Fruit fly (Drosophila melanogaster) whole organism, embryonic: ENCODE data around the gene CG8289.

Experiments
- CG11456 ChIP-seq: fragments of 200-800 bp; sonication (Bioruptor generic); IDR thresholded peaks from 3 replicates; pipeline ENCODE4 v1.3.6; 2022; ENCODE audit warnings: missing biosample characterization, missing genetic modification characterization
- CG11723 ChIP-seq: fragments of 200-800 bp; sonication (Bioruptor generic); optimal IDR thresholded peaks from 2 replicates; lab custom pipeline; 2017; ENCODE audit warnings: missing biosample characterization, mild to moderate bottlenecking, missing genetic modification characterization
- CG15696 ChIP-seq: fragments of 200-800 bp; sonication (Bioruptor generic); optimal IDR thresholded peaks from 2 replicates; lab custom pipeline; 2019; ENCODE audit warnings: missing biosample characterization, mild to moderate bottlenecking, missing genetic modification characterization, moderate library complexity
- CG17802 ChIP-seq: fragments of 200-800 bp; sonication (Bioruptor generic); optimal IDR thresholded peaks from 2 replicates; lab custom pipeline; 2018; ENCODE audit warnings: missing biosample characterization, mild to moderate bottlenecking, missing genetic modification characterization, moderate library complexity
- CG17912 ChIP-seq: fragments of 200-800 bp; sonication (Bioruptor generic); optimal IDR thresholded peaks from 2 replicates; lab custom pipeline; 2018; ENCODE audit warnings: missing biosample characterization, mild to moderate bottlenecking, missing genetic modification characterization
- CG2199 ChIP-seq: fragments of 200-800 bp; sonication (Bioruptor generic); IDR thresholded peaks from 3 replicates; pipeline ENCODE4 v1.3.6; 2022; ENCODE audit warnings: missing biosample characterization, missing genetic modification characterization
- CG2202 ChIP-seq: fragments of 200-800 bp; sonication (Bioruptor generic); optimal IDR thresholded peaks from 2 replicates; lab custom pipeline; 2018; ENCODE audit warnings: missing biosample characterization, mild to moderate bottlenecking, missing genetic modification characterization
- CG34422 ChIP-seq: fragments of 200-800 bp; sonication (Bioruptor generic); IDR thresholded peaks from 3 replicates; pipeline ENCODE4 v1.3.6; 2022; ENCODE audit warnings: missing biosample characterization, missing genetic modification characterization
- CG4360 ChIP-seq: fragments of 200-800 bp; sonication (Bioruptor generic); IDR thresholded peaks from 2 replicates; pipeline ENCODE4 v1.3.6; 2022; ENCODE audit warnings: missing biosample characterization, missing genetic modification characterization
- CG4820 ChIP-seq: fragments of 200-800 bp; sonication (Bioruptor generic); optimal IDR thresholded peaks from 3 replicates; lab custom pipeline; 2016; ENCODE audit warnings: missing biosample characterization, missing genetic modification characterization
- CG6765 ChIP-seq: fragments of 200-800 bp; sonication (Bioruptor generic); optimal IDR thresholded peaks from 3 replicates; lab custom pipeline; 2017; ENCODE audit warnings: missing biosample characterization, mild to moderate bottlenecking, missing genetic modification characterization
- CG7745 ChIP-seq: fragments of 200-800 bp; sonication (Bioruptor generic); optimal IDR thresholded peaks from 2 replicates; lab custom pipeline; 2018; ENCODE audit warnings: missing biosample characterization, mild to moderate bottlenecking, missing genetic modification characterization, moderate library complexity
- CG7839 ChIP-seq: fragments of 200-800 bp; sonication (Bioruptor generic); optimal IDR thresholded peaks from 3 replicates; lab custom pipeline; 2018; ENCODE audit warnings: missing biosample characterization, mild to moderate bottlenecking, missing genetic modification characterization, moderate library complexity
- CG8388 ChIP-seq: fragments of 200-800 bp; sonication (Bioruptor generic); optimal IDR thresholded peaks from 2 replicates; lab custom pipeline; 2019; ENCODE audit warnings: missing biosample characterization, mild to moderate bottlenecking, missing genetic modification characterization, moderate library complexity
- CG8765 ChIP-seq: fragments of 200-800 bp; sonication (Bioruptor generic); IDR thresholded peaks from 2 replicates; pipeline ENCODE4 v1.3.6; 2022; ENCODE audit warnings: missing biosample characterization, missing genetic modification characterization
- CG8924 ChIP-seq: fragments of 200-800 bp; optimal IDR thresholded peaks from 3 replicates; lab custom pipeline; 2019; ENCODE audit warnings: missing biosample characterization, mild to moderate bottlenecking, missing genetic modification characterization, moderate library complexity
- CoRest ChIP-seq: fragments of 200-800 bp; sonication (Bioruptor generic); optimal IDR thresholded peaks from 3 replicates; lab custom pipeline; 2018; ENCODE audit warnings: missing biosample characterization, mild to moderate bottlenecking, missing genetic modification characterization, moderate library complexity
- Dad ChIP-seq: fragments of 200-800 bp; sonication (Bioruptor generic); optimal IDR thresholded peaks from 3 replicates; lab custom pipeline; 2016; ENCODE audit warnings: missing biosample characterization, missing genetic modification characterization
- Drgx ChIP-seq: fragments of 200-800 bp; sonication (Bioruptor generic); IDR thresholded peaks from 2 replicates; pipeline ENCODE4 v1.3.6; 2022; ENCODE audit warnings: missing biosample characterization, missing genetic modification characterization
- Eip74EF ChIP-seq, 2 experiments: fragments of 200-800 bp in 1 of 2; fragments of >200 bp in 1 of 2; sonication (Bioruptor generic) in 1 of 2; optimal IDR thresholded peaks; 2 replicates each; lab custom pipeline; 2017 to 2019; ENCODE audit warnings: missing biosample characterization in 2 of 2, missing genetic modification characterization in 2 of 2, mild to moderate bottlenecking in 1 of 2, moderate library complexity in 1 of 2
- Hr39 ChIP-seq: fragments of >200 bp; optimal IDR thresholded peaks from 2 replicates; lab custom pipeline; 2017
- Lim3 ChIP-seq: fragments of 200-800 bp; sonication (Bioruptor generic); IDR thresholded peaks from 2 replicates; pipeline ENCODE4 v1.3.6; 2022; ENCODE audit warnings: missing biosample characterization, missing genetic modification characterization
- NC2β ChIP-seq: fragments of 200-800 bp; sonication (Bioruptor generic); optimal IDR thresholded peaks from 2 replicates; lab custom pipeline; 2016; ENCODE audit warnings: missing biosample characterization, missing genetic modification characterization
- Oaz ChIP-seq: fragments of 200-800 bp; sonication (Bioruptor generic); IDR thresholded peaks from 2 replicates; pipeline ENCODE4 v1.3.6; 2022; ENCODE audit warnings: missing biosample characterization, missing genetic modification characterization
- Six4 ChIP-seq: fragments of 200-800 bp; sonication (Bioruptor generic); optimal IDR thresholded peaks from 2 replicates; lab custom pipeline; 2016; ENCODE audit warnings: missing biosample characterization, missing genetic modification characterization
- Stat92E ChIP-seq, 3 experiments: fragments of >200 bp in 2 of 3; fragments of 200-800 bp in 1 of 3; sonication (Bioruptor generic) in 1 of 3; optimal IDR thresholded peaks; 2 replicates each; lab custom pipeline; 2017 to 2019; ENCODE audit warnings: missing biosample characterization in 3 of 3, missing genetic modification characterization in 3 of 3, mild to moderate bottlenecking in 1 of 3, moderate library complexity in 1 of 3
- YL-1 ChIP-seq: fragments of 200-800 bp; sonication (Bioruptor generic); optimal IDR thresholded peaks from 3 replicates; lab custom pipeline; 2017; ENCODE audit warnings: missing biosample characterization, mild to moderate bottlenecking, missing genetic modification characterization
- ac ChIP-seq: fragments of 200-800 bp; sonication (Bioruptor generic); optimal IDR thresholded peaks from 3 replicates; lab custom pipeline; 2017; ENCODE audit warnings: missing biosample characterization, mild to moderate bottlenecking, missing genetic modification characterization
- bigmax ChIP-seq: fragments of 200-800 bp; sonication (Bioruptor generic); optimal IDR thresholded peaks from 2 replicates; lab custom pipeline; 2018; ENCODE audit warnings: missing biosample characterization, mild to moderate bottlenecking, missing genetic modification characterization
- br ChIP-seq: fragments of >200 bp; optimal IDR thresholded peaks from 2 replicates; lab custom pipeline; 2017
- dm ChIP-seq: fragments of 200-800 bp; sonication (Bioruptor generic); optimal IDR thresholded peaks from 3 replicates; lab custom pipeline; 2016; ENCODE audit warnings: missing biosample characterization, missing genetic modification characterization
- esg ChIP-seq: fragments of 200-800 bp; sonication (Bioruptor generic); conservative IDR thresholded peaks from 2 replicates; pipeline ENCODE4 v1.3.6; 2022; ENCODE audit warnings: missing biosample characterization, missing genetic modification characterization
- fu2 ChIP-seq: fragments of 200-800 bp; sonication (Bioruptor generic); optimal IDR thresholded peaks from 2 replicates; lab custom pipeline; 2016; ENCODE audit warnings: missing biosample characterization, missing genetic modification characterization
- gcm2 ChIP-seq: fragments of 200-800 bp; sonication (Bioruptor generic); optimal IDR thresholded peaks from 2 replicates; lab custom pipeline; 2016; ENCODE audit warnings: missing biosample characterization, missing genetic modification characterization
- gfzf ChIP-seq: fragments of 200-800 bp; sonication (Bioruptor generic); optimal IDR thresholded peaks from 2 replicates; lab custom pipeline; 2016; ENCODE audit warnings: missing biosample characterization, mild to moderate bottlenecking, missing genetic modification characterization, moderate library complexity
- grau ChIP-seq: fragments of 200-800 bp; optimal IDR thresholded peaks from 3 replicates; lab custom pipeline; 2019; ENCODE audit warnings: missing biosample characterization, mild to moderate bottlenecking, missing genetic modification characterization, moderate library complexity
- gsb ChIP-seq: fragments of 200-800 bp; sonication (Bioruptor generic); IDR thresholded peaks from 2 replicates; pipeline ENCODE4 v1.3.6; 2022; ENCODE audit warnings: missing biosample characterization, missing genetic modification characterization
- hkb ChIP-seq, 2 experiments: fragments of 200-800 bp in 1 of 2; fragments of >200 bp in 1 of 2; sonication (Bioruptor generic) in 1 of 2; IDR thresholded peaks in 1 of 2; optimal IDR thresholded peaks in 1 of 2; 2 replicates each; pipeline versions ENCODE4 v1.3.6 to Lab custom; 2017 to 2022; ENCODE audit warnings: missing biosample characterization in 1 of 2, missing genetic modification characterization in 1 of 2
- hth ChIP-seq: fragments of >200 bp; optimal IDR thresholded peaks from 2 replicates; lab custom pipeline; 2017; ENCODE audit warnings: inconsistent platforms
- mam ChIP-seq: fragments of 200-800 bp; sonication (Bioruptor generic); optimal IDR thresholded peaks from 3 replicates; lab custom pipeline; 2016; ENCODE audit warnings: missing biosample characterization, missing genetic modification characterization
- nerfin-1 ChIP-seq: fragments of 200-800 bp; sonication (Bioruptor generic); optimal IDR thresholded peaks from 3 replicates; lab custom pipeline; 2019; ENCODE audit warnings: missing biosample characterization, mild to moderate bottlenecking, missing genetic modification characterization, moderate library complexity
- nerfin-2 ChIP-seq: fragments of 200-800 bp; sonication (Bioruptor generic); IDR thresholded peaks from 2 replicates; pipeline ENCODE4 v1.3.6; 2022; ENCODE audit warnings: missing biosample characterization, missing genetic modification characterization; ENCODE audit not compliant: partially characterized antibody
- nom ChIP-seq: fragments of 200-800 bp; sonication (Bioruptor generic); optimal IDR thresholded peaks from 2 replicates; lab custom pipeline; 2017; ENCODE audit warnings: missing biosample characterization, missing genetic modification characterization, mild to moderate bottlenecking, moderate library complexity, missing genetic modification reagents
- pzg ChIP-seq: fragments of 200-800 bp; sonication (Bioruptor generic); optimal IDR thresholded peaks from 3 replicates; lab custom pipeline; 2018; ENCODE audit warnings: missing biosample characterization, mild to moderate bottlenecking, missing genetic modification characterization, moderate library complexity
- scrt ChIP-seq: fragments of 200-800 bp; sonication (Bioruptor generic); optimal IDR thresholded peaks from 2 replicates; lab custom pipeline; 2018; ENCODE audit warnings: missing biosample characterization, mild to moderate bottlenecking, missing genetic modification characterization, moderate library complexity
- sens ChIP-seq: fragments of 200-800 bp; sonication (Bioruptor generic); peaks from one replicate; lab custom pipeline; 2016; ENCODE audit warnings: missing biosample characterization, missing genetic modification characterization
- sens-2 ChIP-seq: fragments of 200-800 bp; sonication (Bioruptor generic); IDR thresholded peaks from 2 replicates; pipeline ENCODE4 v1.3.6; 2022; ENCODE audit warnings: missing biosample characterization, missing genetic modification characterization
- sima ChIP-seq: fragments of 200-800 bp; sonication (Bioruptor generic); optimal IDR thresholded peaks from 2 replicates; lab custom pipeline; 2016; ENCODE audit warnings: missing biosample characterization, missing genetic modification characterization
- slp2 ChIP-seq: fragments of 200-800 bp; sonication (Bioruptor generic); optimal IDR thresholded peaks from 2 replicates; lab custom pipeline; 2016; ENCODE audit warnings: missing biosample characterization, missing genetic modification characterization
- vvl ChIP-seq: fragments of 200-800 bp; sonication (Bioruptor generic); IDR thresholded peaks from 2 replicates; pipeline ENCODE4 v1.3.6; 2022; ENCODE audit warnings: missing biosample characterization, missing genetic modification characterization

CG8289 gene

dm6 chrX:17631996-17632612 is 3.7 kb downstream of the CG8289 start, which contains the start of the genes corolla and ND-24 (continued):
- TF ChIP-seq YL-1 (GFP tag; lab: Kevin White, UChicago) (peak; percentile 17), Eip74EF (GFP tag; optimal IDR thresholded peaks at IDR 0.05; lab: Kevin White, UChicago) (no peak), mam (GFP tag; lab: Kevin White, UChicago) (peak; percentile 82), bigmax (GFP tag; lab: Kevin White, UChicago) (no peak), CG4820 (GFP tag; lab: Kevin White, UChicago) (peak; percentile 83), Six4 (GFP tag; lab: Kevin White, UChicago) (peak; percentile 74), dm (GFP tag; lab: Kevin White, UChicago) (peak; percentile 64), Lim3 (GFP tag; lab: Robert Waterston, UW) (peak; percentile 49; the same call in 1 of the 2 replicates), gfzf (GFP tag; lab: Kevin White, UChicago) (peak; percentile 45), sens-2 (GFP tag; lab: Robert Waterston, UW) (peak; percentile 48; the same call in 1 of the 2 replicates), pzg (GFP tag; lab: Kevin White, UChicago) (peak; percentile 70), gsb (GFP tag; lab: Robert Waterston, UW) (0 out of 2 replicates have a peak, but pooled peaks have one; percentile 30), sima (GFP tag; lab: Kevin White, UChicago) (peak; percentile 37), CG2199 (no peak), ac (GFP tag; lab: Kevin White, UChicago) (no peak), NC2β (peak; percentile 75), esg (peak; percentile 86), br (lab: Kevin White, UChicago) (no peak), slp2 (GFP tag; lab: Kevin White, UChicago) (peak; percentile 78), grau (tag; lab: Kevin White, UChicago) (peak; percentile 69), Oaz (peak; percentile 62), CG7745 (no peak), CG15696 (tag; lab: Kevin White, UChicago) (peak; percentile 69), CG6765 (peak; percentile 60), sens (peak; percentile 97), Hr39 (lab: Kevin White, UChicago) (no peak), CG2202 (tag; lab: Kevin White, UChicago) (peak; percentile 41), CG7839 (tag; lab: Kevin White, UChicago) (no peak), CG11456 (GFP tag; lab: Robert Waterston, UW) (peak; percentile 81), Drgx (peak; percentile 72), hth (lab: Kevin White, UChicago) (no peak), Dad (GFP tag; lab: Kevin White, UChicago) (peak; percentile 71), scrt (GFP tag; lab: Kevin White, UChicago) (peak; percentile 54), CG11723 (GFP tag; lab: Kevin White, UChicago) (peak; percentile 49), CG34422 (GFP tag; lab: Robert Waterston, UW) (peak; percentile 90), CoRest (tag; lab: Kevin White, UChicago) (peak; percentile 82), CG17912 (GFP tag; lab: Kevin White, UChicago) (no peak), CG17802 (tag; lab: Kevin White, UChicago) (peak; percentile 53), hkb (optimal IDR thresholded peaks at IDR 0.05; lab: Kevin White, UChicago) (no peak), hkb (GFP tag; IDR thresholded peaks at IDR 0.05; lab: Robert Waterston, UW) (peak; percentile 85), fu2 (GFP tag; lab: Kevin White, UChicago) (peak; percentile 71), CG8924 (tag; lab: Kevin White, UChicago) (peak; percentile 59), nerfin-1 (tag; lab: Kevin White, UChicago) (peak; percentile 48), CG8765 (GFP tag; lab: Robert Waterston, UW) (peak; percentile 78; the same call in 1 of the 2 replicates), nom (peak; percentile 31), nerfin-2 (GFP tag; lab: Robert Waterston, UW) (peak; percentile 58), Stat92E (GFP tag; optimal IDR thresholded peaks at IDR 0.05; lab: Kevin White, UChicago) (no peak), gcm2 (GFP tag; lab: Kevin White, UChicago) (peak; percentile 43), CG4360 (GFP tag; lab: Robert Waterston, UW) (no peak), vvl (GFP tag; lab: Robert Waterston, UW) (peak; percentile 93), CG8388 (GFP tag; lab: Kevin White, UChicago) (peak; percentile 75)
